Fruit fly (Drosophila melanogaster) S2 (cell line): ENCODE results near the gene Gk2.

ENCODE experiments used
- CG8478 ChIP-seq: fragments of >200 bp; optimal IDR thresholded peaks from 2 replicates; lab custom pipeline; 2018
- CTCF ChIP-seq, 2 experiments: fragments of >200 bp; optimal IDR thresholded peaks; 2 replicates each; lab custom pipeline; 2018

dm6 chr3L:1710562-1710961 is 27.6 kb upstream of the Gk2 start:
- TF ChIP-seq CG8478 (lab: Kevin White, UChicago) (no peak), CTCF (optimal IDR thresholded peaks at IDR 0.05; lab: Kevin White, UChicago) (no peak)
